Worm (Caenorhabditis elegans) whole organism, mixed stage, embryonic: ENCODE results near the gene smcr-8.

Experiments
- M03D4.4 ChIP-seq: sonication (generic microtip); optimal IDR thresholded peaks from 2 replicates; lab custom pipeline; 2017; ENCODE audit warnings: mild to moderate bottlenecking, missing genetic modification characterization, missing compliant biosample characterization
- bed-3 ChIP-seq: fragments of 200-800 bp; sonication (Bioruptor generic); optimal IDR thresholded peaks from 3 replicates; lab custom pipeline; 2018; ENCODE audit warnings: mild to moderate bottlenecking, missing genetic modification characterization, moderate library complexity, missing compliant biosample characterization
- ceh-39 ChIP-seq: fragments of 150-350 bp; optimal IDR thresholded peaks from 2 replicates; lab custom pipeline; 2014; ENCODE audit warnings: missing biosample characterization, missing genetic modification characterization
- ceh-43 ChIP-seq: fragments of 200-800 bp; sonication (Bioruptor generic); optimal IDR thresholded peaks from 2 replicates; lab custom pipeline; 2018; ENCODE audit warnings: mild to moderate bottlenecking, missing genetic modification characterization, moderate library complexity, missing compliant biosample characterization
- ceh-83 ChIP-seq: fragments of 200-800 bp; sonication (Bioruptor generic); optimal IDR thresholded peaks from 2 replicates; lab custom pipeline; 2018; ENCODE audit warnings: mild to moderate bottlenecking, missing genetic modification characterization, missing compliant biosample characterization
- ces-1 ChIP-seq: fragments of 150-350 bp; optimal IDR thresholded peaks from 2 replicates; lab custom pipeline; 2014; ENCODE audit warnings: missing biosample characterization, missing genetic modification reagents, missing genetic modification characterization
- cnd-1 ChIP-seq: fragments of 200-800 bp; sonication (Bioruptor generic); optimal IDR thresholded peaks from 2 replicates; lab custom pipeline; 2018; ENCODE audit warnings: mild to moderate bottlenecking, missing genetic modification characterization, missing compliant biosample characterization
- drap-1 ChIP-seq: fragments of 200-800 bp; sonication (Bioruptor generic); optimal IDR thresholded peaks from 3 replicates; lab custom pipeline; 2018; ENCODE audit warnings: mild to moderate bottlenecking, missing genetic modification characterization, missing compliant biosample characterization
- elt-1 ChIP-seq: sonication (generic microtip); optimal IDR thresholded peaks from 2 replicates; lab custom pipeline; 2017; ENCODE audit warnings: missing genetic modification characterization, mild to moderate bottlenecking, missing compliant biosample characterization, antibody characterized with exemption, moderate library complexity, borderline replicate concordance; ENCODE audit not compliant: insufficient read depth
- elt-3 ChIP-seq: fragments of 150-350 bp; optimal IDR thresholded peaks from 2 replicates; lab custom pipeline; 2014; ENCODE audit warnings: missing biosample characterization, missing genetic modification characterization
- flh-1 ChIP-seq: fragments of 200-800 bp; sonication (Bioruptor generic); optimal IDR thresholded peaks from 2 replicates; lab custom pipeline; 2018; ENCODE audit warnings: mild to moderate bottlenecking, missing genetic modification characterization, moderate library complexity, missing compliant biosample characterization
- ham-2 ChIP-seq: fragments of 200-800 bp; sonication (Bioruptor generic); optimal IDR thresholded peaks from 2 replicates; lab custom pipeline; 2018; ENCODE audit warnings: mild to moderate bottlenecking, missing genetic modification characterization, missing compliant biosample characterization
- hlh-1 ChIP-seq: fragments of 150-350 bp; optimal IDR thresholded peaks from 2 replicates; lab custom pipeline; 2014; ENCODE audit warnings: missing biosample characterization, missing genetic modification reagents, missing genetic modification characterization
- lin-13 ChIP-seq: fragments of 150-350 bp; optimal IDR thresholded peaks from 2 replicates; lab custom pipeline; 2014; ENCODE audit warnings: missing biosample characterization, missing genetic modification characterization
- lin-32 ChIP-seq: fragments of 200-800 bp; sonication (Bioruptor generic); optimal IDR thresholded peaks from 2 replicates; lab custom pipeline; 2018; ENCODE audit warnings: mild to moderate bottlenecking, missing genetic modification characterization, missing compliant biosample characterization
- lsy-2 ChIP-seq: fragments of 150-350 bp; optimal IDR thresholded peaks from 2 replicates; lab custom pipeline; 2014; ENCODE audit warnings: missing biosample characterization, missing genetic modification characterization
- mep-1 ChIP-seq: fragments of 150-350 bp; optimal IDR thresholded peaks from 2 replicates; lab custom pipeline; 2017; ENCODE audit warnings: missing biosample characterization, missing genetic modification reagents, missing genetic modification characterization, inconsistent platforms
- mls-2 ChIP-seq: sonication (generic microtip); optimal IDR thresholded peaks from 2 replicates; lab custom pipeline; 2016; ENCODE audit warnings: mild to moderate bottlenecking, missing genetic modification characterization, moderate library complexity, missing compliant biosample characterization
- nhr-12 ChIP-seq: fragments of 150-350 bp; optimal IDR thresholded peaks from 2 replicates; lab custom pipeline; 2014; ENCODE audit warnings: missing biosample characterization, missing genetic modification characterization
- nhr-2 ChIP-seq: fragments of 150-350 bp; optimal IDR thresholded peaks from 2 replicates; lab custom pipeline; 2014; ENCODE audit warnings: missing biosample characterization, missing genetic modification characterization
- nhr-237 ChIP-seq: fragments of 150-350 bp; optimal IDR thresholded peaks from 2 replicates; lab custom pipeline; 2014; ENCODE audit warnings: missing biosample characterization, missing genetic modification characterization
- nhr-28 ChIP-seq: fragments of 150-350 bp; optimal IDR thresholded peaks from 2 replicates; lab custom pipeline; 2014; ENCODE audit warnings: missing biosample characterization, missing genetic modification characterization
- pha-4 ChIP-seq: fragments of 150-350 bp; optimal IDR thresholded peaks from 2 replicates; lab custom pipeline; 2018; ENCODE audit warnings: missing biosample characterization, missing genetic modification reagents, missing genetic modification characterization
- sem-2 ChIP-seq: fragments of 200-800 bp; sonication (Bioruptor generic); optimal IDR thresholded peaks from 2 replicates; lab custom pipeline; 2018; ENCODE audit warnings: mild to moderate bottlenecking, missing genetic modification characterization, missing compliant biosample characterization
- snpc-4 ChIP-seq: fragments of 150-350 bp; optimal IDR thresholded peaks from 2 replicates; lab custom pipeline; 2014; ENCODE audit warnings: missing biosample characterization, missing genetic modification characterization
- sptf-1 ChIP-seq: sonication (generic microtip); optimal IDR thresholded peaks from 2 replicates; lab custom pipeline; 2017; ENCODE audit warnings: mild to moderate bottlenecking, missing genetic modification characterization, moderate library complexity, missing compliant biosample characterization
- tbx-8 ChIP-seq: fragments of 200-800 bp; sonication (Bioruptor generic); optimal IDR thresholded peaks from 2 replicates; lab custom pipeline; 2018; ENCODE audit warnings: mild to moderate bottlenecking, missing genetic modification characterization, moderate library complexity, missing compliant biosample characterization
- unc-120 ChIP-seq: sonication (generic microtip); optimal IDR thresholded peaks from 2 replicates; lab custom pipeline; 2017; ENCODE audit warnings: missing genetic modification characterization, missing compliant biosample characterization; ENCODE audit not compliant: poor library complexity, severe bottlenecking
- unc-39 ChIP-seq: fragments of 150-350 bp; optimal IDR thresholded peaks from 2 replicates; lab custom pipeline; 2014; ENCODE audit warnings: missing biosample characterization, missing genetic modification characterization
- unc-62 ChIP-seq: fragments of 150-350 bp; optimal IDR thresholded peaks from 2 replicates; lab custom pipeline; 2014; ENCODE audit warnings: missing biosample characterization, missing genetic modification reagents, missing genetic modification characterization
- zip-8 ChIP-seq: fragments of 150-350 bp; optimal IDR thresholded peaks from 2 replicates; lab custom pipeline; 2014; ENCODE audit warnings: missing biosample characterization, missing genetic modification characterization
- ztf-11 ChIP-seq: fragments of 150-350 bp; optimal IDR thresholded peaks from 2 replicates; lab custom pipeline; 2014; ENCODE audit warnings: missing biosample characterization, missing genetic modification characterization

Gene smcr-8

DNA sequence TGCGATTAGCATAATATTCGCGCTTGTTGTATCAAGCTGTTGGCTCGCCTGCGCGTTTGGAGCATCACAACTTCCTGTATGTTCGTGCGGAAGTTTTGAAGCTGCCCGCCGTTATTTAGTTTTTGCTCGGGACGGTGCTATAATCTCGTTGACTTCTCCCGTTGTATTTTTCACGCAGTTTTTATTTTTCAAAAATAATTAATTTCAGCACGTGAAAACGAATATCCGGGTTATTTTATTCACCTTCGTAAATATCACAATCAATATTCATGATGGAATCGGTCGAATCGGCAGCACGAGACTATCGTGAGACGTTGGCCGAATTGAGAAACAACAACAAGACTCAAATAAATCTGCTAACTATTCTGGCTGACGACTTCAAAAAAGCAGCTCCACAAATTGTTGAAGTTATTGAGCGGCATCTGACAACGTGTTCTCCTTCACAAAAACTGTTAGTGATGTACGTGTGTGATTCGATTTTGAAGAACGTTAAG lies 26.0 kb downstream of the smcr-8 start:
- no peak for TF ChIP-seq elt-3 (tag; lab: Kevin White, UChicago)

DNA sequence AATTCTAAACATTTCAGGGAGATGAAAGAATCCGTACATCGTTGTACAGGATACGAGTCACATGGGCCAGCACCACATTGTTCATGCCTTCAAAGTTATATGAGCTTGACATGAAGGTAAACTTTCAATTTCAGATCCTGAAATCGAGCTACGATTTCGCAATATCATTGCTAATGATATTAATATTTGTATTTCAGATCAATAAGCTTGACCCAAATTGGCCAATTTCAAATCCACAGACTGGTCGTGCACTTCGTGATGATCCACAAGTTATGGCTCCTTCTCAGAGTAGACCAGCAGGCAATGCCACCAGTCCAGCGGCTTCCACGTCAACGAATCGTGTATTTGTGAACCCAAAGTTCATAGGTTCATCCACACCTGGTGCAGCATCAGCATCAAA lies 27.2 kb downstream of the smcr-8 start:
- TF ChIP-seq lin-13 (no peak), ceh-83 (GFP tag; lab: Kevin White, UChicago) (no peak), bed-3 (GFP tag; lab: Kevin White, UChicago) (no peak), elt-1 (tag; lab: Kevin White, UChicago) (no peak), ceh-39 (tag; lab: Kevin White, UChicago) (no peak), drap-1 (GFP tag; lab: Kevin White, UChicago) (no peak), nhr-12 (tag; lab: Kevin White, UChicago) (no peak), ces-1 (no peak), sem-2 (GFP tag; lab: Kevin White, UChicago) (no peak), unc-39 (tag; lab: Kevin White, UChicago) (no peak), sptf-1 (tag; lab: Kevin White, UChicago) (no peak), nhr-2 (no peak), zip-8 (no peak), snpc-4 (tag; lab: Kevin White, UChicago) (no peak), nhr-28 (no peak), flh-1 (GFP tag; lab: Kevin White, UChicago) (no peak), cnd-1 (tag; lab: Kevin White, UChicago) (no peak), elt-3 (tag; lab: Kevin White, UChicago) (no peak)

DNA sequence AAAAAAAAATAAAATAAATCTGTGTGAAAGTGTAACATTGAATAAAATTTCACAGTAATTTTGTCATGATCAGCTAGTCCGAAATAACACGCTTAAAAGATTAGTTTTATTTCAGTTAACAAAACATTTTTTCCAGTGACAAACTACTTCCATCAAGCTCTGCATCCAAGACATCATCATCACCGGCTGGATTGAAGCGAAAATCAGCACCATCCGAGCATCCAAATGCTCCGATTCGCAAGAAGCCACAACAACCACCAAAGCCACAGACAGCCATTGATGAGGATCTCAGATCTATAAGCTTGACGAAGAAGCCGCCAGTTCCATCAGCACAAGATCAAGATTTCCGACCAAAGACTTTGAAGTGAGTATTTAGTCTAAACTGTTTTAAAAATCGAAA lies 28.0 kb downstream of the smcr-8 start:
- no peak for TF ChIP-seq nhr-237 (tag; lab: Kevin White, UChicago)
- no peak for TF ChIP-seq ham-2 (GFP tag; lab: Kevin White, UChicago)
- TF ChIP-seq flh-1 (GFP tag; lab: Kevin White, UChicago), result no peak
- no peak for TF ChIP-seq zip-8
- no peak for TF ChIP-seq ceh-39 (tag; lab: Kevin White, UChicago)
- TF ChIP-seq elt-3 (tag; lab: Kevin White, UChicago), result no peak
- TF ChIP-seq bed-3 (GFP tag; lab: Kevin White, UChicago), result no peak
- no peak for TF ChIP-seq drap-1 (GFP tag; lab: Kevin White, UChicago)
- TF ChIP-seq ces-1, result no peak
- no peak for TF ChIP-seq unc-39 (tag; lab: Kevin White, UChicago)
- TF ChIP-seq nhr-2, result no peak
- peak; percentile 49 for TF ChIP-seq ceh-83 (GFP tag; lab: Kevin White, UChicago)
- no peak for TF ChIP-seq unc-62 (GFP tag; lab: Kevin White, UChicago)
- peak; percentile 8 for TF ChIP-seq mls-2 (tag; lab: Kevin White, UChicago)
- peak; percentile 51 for TF ChIP-seq sptf-1 (tag; lab: Kevin White, UChicago)
- no peak for TF ChIP-seq lsy-2 (tag; lab: Kevin White, UChicago)
- TF ChIP-seq tbx-8 (GFP tag; lab: Kevin White, UChicago), result peak; percentile 13
- no peak for TF ChIP-seq nhr-28
- TF ChIP-seq pha-4 (tag; lab: Kevin White, UChicago), result no peak
- no peak for TF ChIP-seq cnd-1 (tag; lab: Kevin White, UChicago)
- no peak for TF ChIP-seq hlh-1
- TF ChIP-seq M03D4.4, result peak; percentile 37
- no peak for TF ChIP-seq unc-120

DNA sequence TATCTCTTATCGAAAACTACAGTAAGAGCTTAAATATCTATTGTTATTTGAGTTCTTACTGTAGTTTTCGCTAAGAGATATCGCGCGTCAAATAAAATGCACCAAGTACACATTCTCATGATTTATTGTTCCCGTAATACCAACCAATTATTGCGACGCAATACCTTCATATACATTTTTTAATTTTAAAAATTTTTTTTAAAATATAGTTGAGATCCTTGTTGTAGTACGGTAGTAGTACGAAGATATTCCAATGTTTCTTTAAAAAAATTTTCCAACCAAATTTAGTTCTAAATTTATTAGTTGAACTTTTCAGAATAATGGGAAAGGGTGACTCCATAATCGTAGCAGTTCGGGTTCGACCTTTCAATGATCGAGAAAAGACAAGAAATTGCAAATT lies 31.5 kb downstream of the smcr-8 start, which contains the start of gene klp-6:
klp-6 (plus strand) TSS at position 301 of the 400 bp plus-strand sequence.
- no peak for TF ChIP-seq zip-8
- no peak for TF ChIP-seq lsy-2 (tag; lab: Kevin White, UChicago)
- no peak for TF ChIP-seq unc-62 (GFP tag; lab: Kevin White, UChicago)
- no peak for TF ChIP-seq lin-13

DNA sequence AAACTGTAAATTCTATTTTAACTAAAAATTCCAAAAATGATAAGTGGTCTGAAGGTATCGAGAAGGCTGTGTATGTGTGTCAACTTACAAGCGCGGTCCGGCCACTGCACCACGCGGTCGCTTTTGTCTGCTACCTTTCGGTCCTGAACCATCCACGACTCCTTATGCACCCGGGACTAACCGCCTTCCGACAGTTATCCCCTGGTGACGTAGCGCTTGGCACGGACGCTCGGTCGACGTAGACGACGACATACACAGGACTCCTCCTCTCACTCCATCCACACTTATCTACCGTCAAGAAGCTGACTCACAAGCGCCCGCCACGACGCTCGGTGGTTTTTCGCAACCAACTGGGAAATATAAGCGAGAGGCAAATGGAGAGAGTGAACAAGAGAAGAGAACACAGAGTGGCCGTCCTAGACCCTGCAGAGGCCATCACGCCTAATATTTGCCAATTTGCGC lies 32.2 kb downstream of the smcr-8 start:
- TF ChIP-seq mep-1, result peak; percentile 70
- TF ChIP-seq elt-3 (tag; lab: Kevin White, UChicago), result peak; percentile 28
- peak; percentile 66 for TF ChIP-seq tbx-8 (GFP tag; lab: Kevin White, UChicago)
- TF ChIP-seq nhr-2, result peak; percentile 78
- TF ChIP-seq ztf-11 (tag; lab: Kevin White, UChicago), result peak; percentile 70
- TF ChIP-seq unc-120, result peak; percentile 84
- peak; percentile 93 for TF ChIP-seq ham-2 (GFP tag; lab: Kevin White, UChicago)
- TF ChIP-seq bed-3 (GFP tag; lab: Kevin White, UChicago), result peak; percentile 81
- TF ChIP-seq unc-39 (tag; lab: Kevin White, UChicago), result peak; percentile 1
- TF ChIP-seq sem-2 (GFP tag; lab: Kevin White, UChicago), result peak; percentile 82
- peak; percentile 91 for TF ChIP-seq ceh-83 (GFP tag; lab: Kevin White, UChicago)
- peak; percentile 90 for TF ChIP-seq ceh-43
- peak; percentile 77 for TF ChIP-seq lin-32 (GFP tag; lab: Kevin White, UChicago)
- peak; percentile 94 for TF ChIP-seq sptf-1 (tag; lab: Kevin White, UChicago)
- TF ChIP-seq lsy-2 (tag; lab: Kevin White, UChicago), result peak; percentile 63
- TF ChIP-seq pha-4 (tag; lab: Kevin White, UChicago), result peak; percentile 39
- TF ChIP-seq drap-1 (GFP tag; lab: Kevin White, UChicago), result peak; percentile 91
- peak; percentile 89 for TF ChIP-seq cnd-1 (tag; lab: Kevin White, UChicago)
- peak; percentile 91 for TF ChIP-seq M03D4.4
- peak; percentile 18 for TF ChIP-seq nhr-12 (tag; lab: Kevin White, UChicago)
- peak; percentile 72 for TF ChIP-seq flh-1 (GFP tag; lab: Kevin White, UChicago)
- peak; percentile 96 for TF ChIP-seq mls-2 (tag; lab: Kevin White, UChicago)
- TF ChIP-seq nhr-237 (tag; lab: Kevin White, UChicago), result peak; percentile 64
- peak; percentile 44 for TF ChIP-seq unc-62 (GFP tag; lab: Kevin White, UChicago)
